Worm (Caenorhabditis elegans) whole organism, L3 larva: ENCODE data around the gene C06G4.6.

ENCODE experiments used
- R02D3.7 ChIP-seq: fragments of 150-350 bp; optimal IDR thresholded peaks from 2 replicates; lab custom pipeline; 2014; ENCODE audit warnings: missing biosample characterization, missing genetic modification characterization
- ZK546.5 ChIP-seq: sonication (generic microtip); optimal IDR thresholded peaks from 2 replicates; lab custom pipeline; 2017; ENCODE audit warnings: missing biosample characterization, missing genetic modification characterization
- aly-2 ChIP-seq: fragments of 150-350 bp; optimal IDR thresholded peaks from 2 replicates; lab custom pipeline; 2014; ENCODE audit warnings: missing biosample characterization, missing genetic modification characterization
- ama-1 ChIP-seq: fragments of 150-350 bp; optimal IDR thresholded peaks from 2 replicates; lab custom pipeline; 2018
- ceh-16 ChIP-seq: sonication (generic microtip); optimal IDR thresholded peaks from 2 replicates; lab custom pipeline; 2017; ENCODE audit warnings: missing biosample characterization, missing genetic modification characterization
- ceh-28 ChIP-seq: fragments of 150-350 bp; optimal IDR thresholded peaks from 2 replicates; lab custom pipeline; 2014; ENCODE audit warnings: missing biosample characterization, missing genetic modification reagents, missing genetic modification characterization
- ceh-82 ChIP-seq: fragments of 150-350 bp; optimal IDR thresholded peaks from 2 replicates; lab custom pipeline; 2014; ENCODE audit warnings: missing biosample characterization, missing genetic modification characterization
- ceh-9 ChIP-seq: sonication (generic microtip); optimal IDR thresholded peaks from 2 replicates; lab custom pipeline; 2018; ENCODE audit warnings: missing biosample characterization, missing genetic modification characterization
- daf-12 ChIP-seq: fragments of 150-350 bp; optimal IDR thresholded peaks from 2 replicates; lab custom pipeline; 2014; ENCODE audit warnings: missing biosample characterization, missing genetic modification reagents, missing genetic modification characterization
- egl-27 ChIP-seq: sonication (generic microtip); optimal IDR thresholded peaks from 4 replicates; lab custom pipeline; 2017; ENCODE audit warnings: missing biosample characterization, missing genetic modification reagents, missing genetic modification characterization
- egl-5 ChIP-seq: fragments of 150-350 bp; optimal IDR thresholded peaks from 2 replicates; lab custom pipeline; 2017; ENCODE audit warnings: missing biosample characterization, missing genetic modification reagents, missing genetic modification characterization, inconsistent platforms
- elt-2 ChIP-seq: sonication (generic microtip); optimal IDR thresholded peaks from 2 replicates; lab custom pipeline; 2016; ENCODE audit warnings: missing genetic modification reagents, mild to moderate bottlenecking, missing genetic modification characterization, missing compliant biosample characterization
- elt-3 ChIP-seq, 3 experiments: fragments of 150-350 bp in 1 of 3; sonication (generic microtip) in 2 of 3; optimal IDR thresholded peaks; 2 replicates in 2 of 3; 4 replicates in 1 of 3; lab custom pipeline; 2014 to 2017; ENCODE audit warnings: missing biosample characterization in 3 of 3, missing genetic modification characterization in 3 of 3
- eor-1 ChIP-seq, 2 experiments: fragments of 150-350 bp; optimal IDR thresholded peaks; 2 replicates each; lab custom pipeline; 2014 to 2018; ENCODE audit warnings: missing biosample characterization in 2 of 2, missing genetic modification characterization in 2 of 2
- fkh-10 ChIP-seq: sonication (generic microtip); optimal IDR thresholded peaks from 2 replicates; lab custom pipeline; 2017; ENCODE audit warnings: missing biosample characterization, missing genetic modification reagents, missing genetic modification characterization
- fkh-2 ChIP-seq: fragments of 150-350 bp; optimal IDR thresholded peaks from 2 replicates; lab custom pipeline; 2014; ENCODE audit warnings: missing biosample characterization, missing genetic modification reagents, missing genetic modification characterization
- fos-1 ChIP-seq: fragments of 150-350 bp; optimal IDR thresholded peaks from 2 replicates; lab custom pipeline; 2014; ENCODE audit warnings: missing biosample characterization, missing genetic modification characterization
- hmg-11 ChIP-seq: sonication (generic microtip); optimal IDR thresholded peaks from 2 replicates; lab custom pipeline; 2016; ENCODE audit warnings: missing genetic modification characterization, missing compliant biosample characterization
- jun-1 ChIP-seq: fragments of 150-350 bp; optimal IDR thresholded peaks from 2 replicates; lab custom pipeline; 2014; ENCODE audit warnings: missing biosample characterization, missing genetic modification reagents, missing genetic modification characterization
- lin-15B ChIP-seq: fragments of 150-350 bp; optimal IDR thresholded peaks from 2 replicates; lab custom pipeline; 2014; ENCODE audit warnings: missing biosample characterization, missing genetic modification characterization
- lin-39 ChIP-seq: fragments of 150-350 bp; optimal IDR thresholded peaks from 2 replicates; lab custom pipeline; 2018; ENCODE audit warnings: missing biosample characterization, missing genetic modification reagents, missing genetic modification characterization
- lsy-12 ChIP-seq: sonication (generic microtip); optimal IDR thresholded peaks from 2 replicates; lab custom pipeline; 2016; ENCODE audit warnings: mild to moderate bottlenecking, missing genetic modification characterization, missing compliant biosample characterization
- mdl-1 ChIP-seq: fragments of 150-350 bp; optimal IDR thresholded peaks from 2 replicates; lab custom pipeline; 2014; ENCODE audit warnings: missing biosample characterization, missing genetic modification characterization
- mml-1 ChIP-seq: fragments of 150-350 bp; sonication (generic microtip); optimal IDR thresholded peaks from 3 replicates; lab custom pipeline; 2014; ENCODE audit warnings: missing biosample characterization, missing genetic modification characterization
- nfya-1 ChIP-seq: sonication (generic microtip); optimal IDR thresholded peaks from 2 replicates; lab custom pipeline; 2017; ENCODE audit warnings: missing genetic modification characterization, mild to moderate bottlenecking, missing compliant biosample characterization, antibody characterized with exemption, moderate library complexity; ENCODE audit not compliant: insufficient read depth
- nhr-11 ChIP-seq: fragments of 150-350 bp; optimal IDR thresholded peaks from 2 replicates; lab custom pipeline; 2014; ENCODE audit warnings: missing biosample characterization, missing genetic modification characterization
- nhr-12 ChIP-seq: fragments of 150-350 bp; optimal IDR thresholded peaks from 2 replicates; lab custom pipeline; 2014; ENCODE audit warnings: missing biosample characterization, missing genetic modification characterization
- nhr-23 ChIP-seq: fragments of 150-350 bp; optimal IDR thresholded peaks from 2 replicates; lab custom pipeline; 2014; ENCODE audit warnings: missing biosample characterization, missing genetic modification reagents, missing genetic modification characterization
- nhr-237 ChIP-seq: fragments of 150-350 bp; optimal IDR thresholded peaks from 2 replicates; lab custom pipeline; 2014; ENCODE audit warnings: missing biosample characterization, missing genetic modification characterization
- nhr-25 ChIP-seq: sonication (generic microtip); optimal IDR thresholded peaks from 2 replicates; lab custom pipeline; 2017; ENCODE audit warnings: missing biosample characterization, missing genetic modification characterization
- nhr-28 ChIP-seq: fragments of 150-350 bp; optimal IDR thresholded peaks from 2 replicates; lab custom pipeline; 2014; ENCODE audit warnings: missing biosample characterization, missing genetic modification characterization
- nhr-43 ChIP-seq: sonication (generic microtip); optimal IDR thresholded peaks from 2 replicates; lab custom pipeline; 2016; ENCODE audit warnings: mild to moderate bottlenecking, missing genetic modification characterization, missing compliant biosample characterization; ENCODE audit not compliant: poor library complexity, severe bottlenecking
- nhr-67 ChIP-seq: fragments of 150-350 bp; optimal IDR thresholded peaks from 2 replicates; lab custom pipeline; 2014; ENCODE audit warnings: missing biosample characterization, missing genetic modification characterization
- nhr-76 ChIP-seq: fragments of 150-350 bp; sonication (generic microtip); optimal IDR thresholded peaks from 5 replicates; lab custom pipeline; 2014; ENCODE audit warnings: missing biosample characterization, missing genetic modification characterization
- nhr-77 ChIP-seq: fragments of 150-350 bp; optimal IDR thresholded peaks from 2 replicates; lab custom pipeline; 2014; ENCODE audit warnings: missing biosample characterization, missing genetic modification characterization
- pha-4 ChIP-seq: fragments of 150-350 bp; optimal IDR thresholded peaks from 2 replicates; lab custom pipeline; 2014; ENCODE audit warnings: missing biosample characterization, missing genetic modification reagents, missing genetic modification characterization
- pqm-1 ChIP-seq: fragments of 150-350 bp; optimal IDR thresholded peaks from 2 replicates; lab custom pipeline; 2017; ENCODE audit warnings: missing biosample characterization, missing genetic modification characterization, inconsistent platforms
- sea-2 ChIP-seq: fragments of 150-350 bp; sonication (generic microtip); optimal IDR thresholded peaks from 4 replicates; lab custom pipeline; 2014; ENCODE audit warnings: missing biosample characterization, missing genetic modification reagents, missing genetic modification characterization
- skn-1 ChIP-seq: fragments of 150-350 bp; optimal IDR thresholded peaks from 2 replicates; lab custom pipeline; 2014; ENCODE audit warnings: missing biosample characterization, missing genetic modification characterization
- snpc-4 ChIP-seq: fragments of 150-350 bp; optimal IDR thresholded peaks from 2 replicates; lab custom pipeline; 2014; ENCODE audit warnings: missing biosample characterization, missing genetic modification characterization
- tbx-2 ChIP-seq: sonication (generic microtip); optimal IDR thresholded peaks from 2 replicates; lab custom pipeline; 2016; ENCODE audit warnings: mild to moderate bottlenecking, missing genetic modification characterization, missing compliant biosample characterization
- unc-39 ChIP-seq: sonication (generic microtip); optimal IDR thresholded peaks from 4 replicates; lab custom pipeline; 2017; ENCODE audit warnings: missing biosample characterization, missing genetic modification characterization
- unc-62 ChIP-seq: fragments of 150-350 bp; sonication (generic microtip); optimal IDR thresholded peaks from 4 replicates; lab custom pipeline; 2014; ENCODE audit warnings: missing biosample characterization, missing genetic modification reagents, missing genetic modification characterization
- zag-1 ChIP-seq: fragments of 150-350 bp; optimal IDR thresholded peaks from 2 replicates; lab custom pipeline; 2014; ENCODE audit warnings: missing biosample characterization, missing genetic modification characterization
- ztf-11 ChIP-seq: fragments of 150-350 bp; optimal IDR thresholded peaks from 2 replicates; lab custom pipeline; 2014; ENCODE audit warnings: missing biosample characterization, missing genetic modification characterization
- ztf-4 ChIP-seq: fragments of 150-350 bp; optimal IDR thresholded peaks from 2 replicates; lab custom pipeline; 2014; ENCODE audit warnings: missing biosample characterization, missing genetic modification characterization

Gene C06G4.6

ce11 chrIII:7997447-7998046 is 6.6 kb upstream of the C06G4.6 start:
- TF ChIP-seq daf-12 (tag; lab: Kevin White, UChicago) = no peak
- no peak for TF ChIP-seq snpc-4 (tag; lab: Kevin White, UChicago)
- no peak for TF ChIP-seq nfya-1 (tag; lab: Kevin White, UChicago)
- TF ChIP-seq sea-2 = no peak
- no peak for TF ChIP-seq fos-1
- no peak for TF ChIP-seq skn-1 (tag; lab: Kevin White, UChicago)
- TF ChIP-seq zag-1 (tag; lab: Kevin White, UChicago) = no peak
- no peak for TF ChIP-seq egl-5 (tag; lab: Kevin White, UChicago)
- no peak for TF ChIP-seq nhr-77
- TF ChIP-seq ceh-16 = no peak
- no peak for TF ChIP-seq jun-1 (tag; lab: Kevin White, UChicago)

- TF ChIP-seq mdl-1 (tag; lab: Kevin White, UChicago) (no peak), nhr-43 (tag; lab: Kevin White, UChicago) (no peak), ztf-11 (tag; lab: Kevin White, UChicago) (no peak), unc-62 (GFP tag; lab: Kevin White, UChicago) (no peak), nfya-1 (tag; lab: Kevin White, UChicago) (no peak), elt-2 (tag; lab: Kevin White, UChicago) (no peak), ama-1 (no peak), ztf-4 (tag; lab: Kevin White, UChicago) (no peak), ceh-82 (tag; lab: Kevin White, UChicago) (no peak), fos-1 (no peak), sea-2 (no peak), ceh-9 (tag; lab: Kevin White, UChicago) (no peak), skn-1 (tag; lab: Kevin White, UChicago) (no peak), mml-1 (tag; lab: Kevin White, UChicago) (no peak), elt-3 (tag; optimal IDR thresholded peaks at IDR 0.05; lab: Kevin White, UChicago) (no peak), nhr-77 (no peak)
- TF ChIP-seq, all 47 proteins: peak for 0
Measured at ce11 chrIII:8001557-8001956, 2.6 kb upstream of the C06G4.6 start.

ce11 chrIII:8009769-8010168 is 5.6 kb downstream of the C06G4.6 start, which contains the start of gene cit-1.1:
cit-1.1 (minus strand) TSS chrIII:8009821.
- TF ChIP-seq ama-1 (no peak), eor-1 (tag; optimal IDR thresholded peaks at IDR 0.05; lab: Kevin White, UChicago) (no peak), nhr-23 (no peak), fkh-2 (no peak), fkh-10 (GFP tag; lab: Kevin White, UChicago) (no peak), daf-12 (tag; lab: Kevin White, UChicago) (no peak), zag-1 (tag; lab: Kevin White, UChicago) (no peak), lin-15B (peak; percentile 60), ceh-16 (no peak), jun-1 (tag; lab: Kevin White, UChicago) (no peak), egl-5 (tag; lab: Kevin White, UChicago) (peak; percentile 37), nhr-25 (tag; lab: Kevin White, UChicago) (no peak), nhr-12 (tag; lab: Kevin White, UChicago) (no peak), elt-3 (tag; optimal IDR thresholded peaks at IDR 0.05; lab: Kevin White, UChicago) (no peak), snpc-4 (tag; lab: Kevin White, UChicago) (no peak), ztf-4 (tag; lab: Kevin White, UChicago) (no peak), ceh-9 (tag; lab: Kevin White, UChicago) (no peak), sea-2 (no peak), unc-39 (no peak), ceh-28 (no peak), fos-1 (no peak), ZK546.5 (tag; lab: Kevin White, UChicago) (no peak), nhr-11 (tag; lab: Kevin White, UChicago) (no peak), skn-1 (tag; lab: Kevin White, UChicago) (no peak), nfya-1 (tag; lab: Kevin White, UChicago) (peak; percentile 46), lin-39 (tag; lab: Kevin White, UChicago) (peak; percentile 59), aly-2 (tag; lab: Kevin White, UChicago) (no peak), nhr-43 (tag; lab: Kevin White, UChicago) (no peak), nhr-237 (no peak), mml-1 (tag; lab: Kevin White, UChicago) (no peak), nhr-76 (tag; lab: Kevin White, UChicago) (no peak), pqm-1 (tag; lab: Kevin White, UChicago) (no peak), pha-4 (tag; lab: Kevin White, UChicago) (peak; percentile 11), lsy-12 (tag; lab: Kevin White, UChicago) (no peak), unc-62 (GFP tag; lab: Kevin White, UChicago) (no peak), elt-2 (tag; lab: Kevin White, UChicago) (peak; percentile 19), ceh-82 (tag; lab: Kevin White, UChicago) (no peak), egl-27 (tag; lab: Kevin White, UChicago) (no peak), tbx-2 (tag; lab: Kevin White, UChicago) (no peak), R02D3.7 (tag; lab: Kevin White, UChicago) (no peak), mdl-1 (tag; lab: Kevin White, UChicago) (no peak), nhr-28 (tag; lab: Kevin White, UChicago) (no peak), nhr-67 (tag; lab: Kevin White, UChicago) (no peak), hmg-11 (peak; percentile 36), nhr-77 (no peak)
